Worm (Caenorhabditis elegans) whole organism, late embryonic: ENCODE data around the gene D1014.13.

Source experiments
- K02D7.2 ChIP-seq: sonication (generic microtip); optimal IDR thresholded peaks from 2 replicates; lab custom pipeline; 2017; ENCODE audit warnings: mild to moderate bottlenecking, missing genetic modification characterization, missing compliant biosample characterization
- ceh-19 ChIP-seq: fragments of 200-800 bp; sonication (Bioruptor generic); optimal IDR thresholded peaks from 2 replicates; lab custom pipeline; 2018; ENCODE audit warnings: mild to moderate bottlenecking, missing genetic modification characterization, missing compliant biosample characterization
- ceh-24 ChIP-seq: sonication (generic microtip); optimal IDR thresholded peaks from 2 replicates; lab custom pipeline; 2016; ENCODE audit warnings: mild to moderate bottlenecking, missing genetic modification characterization, missing compliant biosample characterization
- ets-4 ChIP-seq: sonication (generic microtip); optimal IDR thresholded peaks from 2 replicates; lab custom pipeline; 2016; ENCODE audit warnings: missing genetic modification characterization, missing compliant biosample characterization
- fkh-10 ChIP-seq: fragments of 150-350 bp; optimal IDR thresholded peaks from 2 replicates; lab custom pipeline; 2014; ENCODE audit warnings: missing biosample characterization, missing genetic modification reagents, missing genetic modification characterization
- fkh-6 ChIP-seq: sonication (generic microtip); optimal IDR thresholded peaks from 2 replicates; lab custom pipeline; 2016; ENCODE audit warnings: missing genetic modification characterization, missing compliant biosample characterization
- hlh-8 ChIP-seq: sonication (generic microtip); optimal IDR thresholded peaks from 2 replicates; lab custom pipeline; 2016; ENCODE audit warnings: missing genotype, missing genetic modification characterization, missing compliant biosample characterization
- pat-9 ChIP-seq: fragments of 200-800 bp; sonication (Bioruptor generic); optimal IDR thresholded peaks from 2 replicates; lab custom pipeline; 2018; ENCODE audit warnings: mild to moderate bottlenecking, missing genetic modification characterization, moderate library complexity, missing compliant biosample characterization
- ttx-3 ChIP-seq: sonication (generic microtip); optimal IDR thresholded peaks from 2 replicates; lab custom pipeline; 2016; ENCODE audit warnings: missing genetic modification reagents, missing genetic modification characterization, missing compliant biosample characterization
- unc-86 ChIP-seq: sonication (generic microtip); optimal IDR thresholded peaks from 2 replicates; lab custom pipeline; 2016; ENCODE audit warnings: missing genetic modification characterization, missing compliant biosample characterization

DNA sequence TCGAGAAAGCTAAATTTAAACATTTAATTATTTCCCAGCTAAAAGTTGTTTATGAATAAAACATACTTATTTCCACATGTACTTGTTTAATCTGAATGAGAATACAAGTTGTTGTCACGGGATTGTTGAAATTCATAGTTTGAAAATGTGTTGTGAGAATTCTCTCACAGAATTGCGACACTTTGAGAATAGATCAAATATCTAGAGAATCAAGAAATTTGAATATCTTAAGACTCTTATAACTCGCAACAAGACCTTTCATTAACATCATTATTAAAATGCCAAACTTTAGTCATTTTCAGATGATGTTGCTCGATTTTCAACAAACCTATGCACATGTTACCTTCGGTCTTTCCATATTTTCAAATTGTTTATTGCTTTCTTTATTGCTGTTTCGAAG lies 42.5 kb upstream of the D1014.13 start, which contains the start of gene str-90:
- no peak for TF ChIP-seq ceh-24 (tag; lab: Kevin White, UChicago)
- TF ChIP-seq pat-9 (tag; lab: Kevin White, UChicago): no peak
- no peak for TF ChIP-seq hlh-8
- TF ChIP-seq fkh-10 (GFP tag; lab: Kevin White, UChicago): no peak
- TF ChIP-seq fkh-6: no peak
- no peak for TF ChIP-seq ttx-3 (tag; lab: Kevin White, UChicago)
- no peak for TF ChIP-seq ets-4 (tag; lab: Kevin White, UChicago)
- no peak for TF ChIP-seq ceh-19
- no peak for TF ChIP-seq K02D7.2 (tag; lab: Kevin White, UChicago)
- no peak for TF ChIP-seq unc-86 (tag; lab: Kevin White, UChicago)
